Fruit fly (Drosophila melanogaster) whole organism, adult: ENCODE measurements around the gene CG31776.

Experiments used
- CG11617 ChIP-seq: fragments of 200-800 bp; sonication (Bioruptor generic); optimal IDR thresholded peaks from 2 replicates; lab custom pipeline; 2017; ENCODE audit warnings: mild to moderate bottlenecking, missing biosample characterization, missing genetic modification reagents, missing genetic modification characterization
- CG12768 ChIP-seq: fragments of 200-800 bp; sonication (Bioruptor generic); optimal IDR thresholded peaks from 2 replicates; lab custom pipeline; 2017; ENCODE audit warnings: missing biosample characterization, missing genetic modification characterization, mild to moderate bottlenecking, moderate library complexity, missing genetic modification reagents
- CG14711 ChIP-seq: fragments of 200-800 bp; sonication (Bioruptor generic); optimal IDR thresholded peaks from 2 replicates; lab custom pipeline; 2018; ENCODE audit warnings: missing biosample characterization, mild to moderate bottlenecking, missing genetic modification characterization, moderate library complexity
- CG1620 ChIP-seq: fragments of 200-800 bp; sonication (Bioruptor generic); optimal IDR thresholded peaks from 2 replicates; lab custom pipeline; 2016; ENCODE audit warnings: missing biosample characterization, missing genetic modification characterization
- CG33017 ChIP-seq: fragments of 200-800 bp; sonication (Bioruptor generic); optimal IDR thresholded peaks from 2 replicates; lab custom pipeline; 2018; ENCODE audit warnings: missing biosample characterization, mild to moderate bottlenecking, missing genetic modification characterization, moderate library complexity
- CG5204 ChIP-seq: fragments of 200-800 bp; sonication (Bioruptor generic); optimal IDR thresholded peaks from 2 replicates; lab custom pipeline; 2016; ENCODE audit warnings: missing biosample characterization, missing genetic modification characterization
- CG7045 ChIP-seq: fragments of 200-800 bp; sonication (Bioruptor generic); optimal IDR thresholded peaks from 2 replicates; lab custom pipeline; 2017; ENCODE audit warnings: missing biosample characterization, mild to moderate bottlenecking, missing genetic modification characterization
- CG7101 ChIP-seq: fragments of 200-800 bp; sonication (Bioruptor generic); optimal IDR thresholded peaks from 2 replicates; lab custom pipeline; 2018; ENCODE audit warnings: missing biosample characterization, mild to moderate bottlenecking, missing genetic modification characterization, moderate library complexity
- Clk ChIP-seq: fragments of 200-800 bp; sonication (Bioruptor generic); optimal IDR thresholded peaks from 2 replicates; lab custom pipeline; 2017; ENCODE audit warnings: missing biosample characterization, missing genetic modification characterization
- Crg-1 ChIP-seq: fragments of 200-800 bp; sonication (Bioruptor generic); optimal IDR thresholded peaks from 2 replicates; lab custom pipeline; 2016; ENCODE audit warnings: missing biosample characterization, missing genetic modification characterization
- Hr96 ChIP-seq: fragments of 200-800 bp; sonication (Bioruptor generic); optimal IDR thresholded peaks from 2 replicates; lab custom pipeline; 2016; ENCODE audit warnings: missing biosample characterization, missing genetic modification characterization
- Mnt ChIP-seq: fragments of 200-800 bp; sonication (Bioruptor generic); optimal IDR thresholded peaks from 2 replicates; lab custom pipeline; 2016; ENCODE audit warnings: missing biosample characterization, mild to moderate bottlenecking, missing genetic modification characterization
- bab1 ChIP-seq: fragments of 200-800 bp; sonication (Bioruptor generic); optimal IDR thresholded peaks from 3 replicates; lab custom pipeline; 2019; ENCODE audit warnings: missing biosample characterization, mild to moderate bottlenecking, missing genetic modification characterization, moderate library complexity
- cic ChIP-seq: fragments of 200-800 bp; sonication (Bioruptor generic); optimal IDR thresholded peaks from 2 replicates; lab custom pipeline; 2017; ENCODE audit warnings: missing biosample characterization, mild to moderate bottlenecking, missing genetic modification characterization, moderate library complexity
- cnc ChIP-seq, 2 experiments: fragments of >200 bp; optimal IDR thresholded peaks; 2 replicates each; lab custom pipeline; 2017
- kay ChIP-seq: fragments of 200-800 bp; sonication (Bioruptor generic); peaks from one replicate; lab custom pipeline; 2016; ENCODE audit warnings: missing biosample characterization, missing genetic modification characterization, borderline replicate concordance
- ovo ChIP-seq: fragments of 200-800 bp; sonication (Bioruptor generic); optimal IDR thresholded peaks from 2 replicates; lab custom pipeline; 2016; ENCODE audit warnings: missing biosample characterization, missing genetic modification characterization
- pad ChIP-seq: fragments of 200-800 bp; sonication (Bioruptor generic); optimal IDR thresholded peaks from 3 replicates; lab custom pipeline; 2017; ENCODE audit warnings: missing biosample characterization, missing genetic modification characterization, mild to moderate bottlenecking, moderate library complexity, missing genetic modification reagents
- tj ChIP-seq: fragments of 200-800 bp; sonication (Bioruptor generic); optimal IDR thresholded peaks from 3 replicates; lab custom pipeline; 2017; ENCODE audit warnings: missing biosample characterization, mild to moderate bottlenecking, missing genetic modification characterization, moderate library complexity
- toe ChIP-seq: fragments of 200-800 bp; sonication (Bioruptor generic); optimal IDR thresholded peaks from 2 replicates; lab custom pipeline; 2016; ENCODE audit warnings: missing biosample characterization, missing genetic modification characterization

Gene CG31776

DNA sequence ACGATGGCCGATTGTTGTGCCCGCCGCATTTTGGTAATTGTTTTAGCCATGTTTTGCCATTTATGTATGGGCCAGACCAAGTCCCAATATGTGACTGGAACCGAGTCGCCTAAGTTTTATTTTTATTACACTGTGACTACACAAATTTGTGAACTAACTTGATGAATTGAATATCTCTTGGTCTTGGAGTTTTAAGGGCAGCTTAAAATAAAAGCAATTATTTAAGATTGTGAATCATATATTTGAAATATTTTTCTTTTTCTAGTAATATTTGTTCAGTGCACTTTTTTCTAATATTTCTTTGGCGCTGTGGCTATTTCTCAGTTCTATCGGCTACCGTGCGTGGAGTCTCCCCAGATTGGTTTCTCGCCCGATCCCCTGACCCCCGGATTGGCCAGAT is 23.5 kb downstream of the CG31776 start:
- TF ChIP-seq CG7101 (tag; lab: Kevin White, UChicago) (no peak), CG33017 (tag; lab: Kevin White, UChicago) (no peak), CG1620 (GFP tag; lab: Kevin White, UChicago) (no peak), CG5204 (no peak), ovo (GFP tag; lab: Kevin White, UChicago) (no peak), CG14711 (tag; lab: Kevin White, UChicago) (no peak), CG12768 (no peak)

DNA sequence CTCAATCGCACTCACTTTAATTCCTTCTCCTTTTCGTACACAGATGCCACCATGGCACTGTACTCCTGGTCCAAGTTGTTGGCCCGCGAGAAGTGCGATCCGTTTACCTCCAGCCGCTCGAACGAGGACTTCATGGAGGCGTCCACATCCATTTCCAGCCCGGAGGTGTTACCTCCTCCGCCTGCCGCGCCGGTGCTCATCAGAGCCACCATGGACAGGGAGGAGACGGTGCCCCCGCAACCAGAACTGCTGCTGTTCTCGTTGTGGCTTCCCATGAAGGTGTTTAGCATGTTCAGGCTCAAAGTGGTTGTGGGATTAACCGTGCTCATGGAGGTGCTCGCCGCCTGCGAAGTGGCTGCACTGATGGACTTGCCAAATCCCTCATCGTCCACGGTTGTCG is 25.5 kb downstream of the CG31776 start:
- TF ChIP-seq CG1620 (GFP tag; lab: Kevin White, UChicago) (no peak), CG5204 (no peak), CG11617 (GFP tag; lab: Kevin White, UChicago) (no peak), tj (GFP tag; lab: Kevin White, UChicago) (no peak), CG7045 (GFP tag; lab: Kevin White, UChicago) (no peak), CG14711 (tag; lab: Kevin White, UChicago) (no peak), CG33017 (tag; lab: Kevin White, UChicago) (no peak), cic (GFP tag; lab: Kevin White, UChicago) (no peak), bab1 (GFP tag; lab: Kevin White, UChicago) (no peak), pad (no peak), cnc (optimal IDR thresholded peaks at IDR 0.05; lab: Kevin White, UChicago) (no peak), kay (GFP tag; lab: Kevin White, UChicago) (no peak), Mnt (no peak), toe (no peak), Clk (GFP tag; lab: Kevin White, UChicago) (no peak), ovo (GFP tag; lab: Kevin White, UChicago) (no peak)

DNA sequence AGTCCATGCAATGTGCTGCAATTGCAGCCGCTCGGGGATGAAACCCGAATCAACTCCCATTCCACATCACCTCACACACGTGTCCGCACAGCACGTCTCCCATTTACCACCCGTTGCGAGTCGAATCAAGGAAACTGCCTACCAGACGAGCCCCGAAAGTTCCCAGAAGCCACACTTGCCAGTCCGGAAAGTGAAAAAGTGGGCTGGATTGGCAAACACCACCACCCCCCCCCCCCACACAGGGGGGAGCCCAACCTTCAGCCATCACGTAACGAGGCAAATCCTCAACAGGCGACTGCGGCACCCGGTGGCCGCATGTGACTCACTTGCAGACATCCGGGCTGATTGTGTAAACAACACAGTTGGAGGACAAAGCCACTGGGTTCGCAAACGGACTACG is 34.9 kb downstream of the CG31776 start:
- no peak for TF ChIP-seq pad
- peak; percentile 2 for TF ChIP-seq Clk (GFP tag; lab: Kevin White, UChicago)

DNA sequence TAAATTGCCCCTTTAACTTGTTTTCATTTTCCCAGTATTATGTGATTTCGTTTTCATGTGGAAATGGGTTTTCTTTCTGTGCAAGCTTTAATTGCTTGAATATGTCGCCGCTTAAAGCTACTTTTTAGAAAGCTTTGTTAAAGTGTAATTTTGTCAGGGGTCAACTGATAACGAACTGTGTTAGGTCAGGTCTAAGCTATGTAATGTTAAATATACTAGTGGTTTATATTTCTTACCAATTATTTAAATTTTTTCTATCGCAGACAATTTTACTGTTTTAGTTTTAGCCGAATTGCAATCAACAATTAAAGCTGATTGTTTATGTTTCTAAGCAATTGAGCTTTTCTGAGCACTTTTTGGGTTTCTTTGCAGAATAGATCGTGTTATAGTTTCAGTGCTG is 36.3 kb downstream of the CG31776 start:
- no peak for TF ChIP-seq CG5204
- no peak for TF ChIP-seq CG11617 (GFP tag; lab: Kevin White, UChicago)
- no peak for TF ChIP-seq CG14711 (tag; lab: Kevin White, UChicago)
- TF ChIP-seq kay (GFP tag; lab: Kevin White, UChicago) = peak; percentile 82
- no peak for TF ChIP-seq CG1620 (GFP tag; lab: Kevin White, UChicago)

DNA sequence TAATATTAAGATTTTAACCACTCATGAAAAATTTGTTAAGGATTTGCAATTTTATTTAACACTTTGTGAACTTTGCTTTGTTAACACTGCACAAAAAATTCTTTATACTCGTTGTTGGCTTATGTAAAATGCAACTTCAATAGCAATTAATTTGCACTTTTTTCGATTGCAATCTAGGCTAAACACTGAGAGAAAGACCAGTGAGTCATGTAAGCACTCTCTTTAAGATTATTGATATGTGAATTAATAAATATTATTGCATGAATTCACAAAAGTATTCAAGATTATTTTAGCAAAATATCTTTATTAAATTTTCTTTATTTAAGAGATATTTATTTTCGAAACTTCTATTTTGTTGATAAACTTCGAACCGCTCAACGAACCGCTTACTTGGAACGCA is 36.8 kb downstream of the CG31776 start:
- TF ChIP-seq CG14711 (tag; lab: Kevin White, UChicago) = peak; percentile 12
- peak; percentile 32 for TF ChIP-seq kay (GFP tag; lab: Kevin White, UChicago)
- no peak for TF ChIP-seq CG1620 (GFP tag; lab: Kevin White, UChicago)
- TF ChIP-seq Hr96 (GFP tag; lab: Kevin White, UChicago) = no peak
- TF ChIP-seq tj (GFP tag; lab: Kevin White, UChicago) = peak; percentile 69
- TF ChIP-seq CG12768 = no peak
- no peak for TF ChIP-seq Clk (GFP tag; lab: Kevin White, UChicago)
- TF ChIP-seq CG33017 (tag; lab: Kevin White, UChicago) = no peak
- no peak for TF ChIP-seq CG5204
- TF ChIP-seq Crg-1 (GFP tag; lab: Kevin White, UChicago) = no peak
- TF ChIP-seq CG7101 (tag; lab: Kevin White, UChicago) = no peak
- no peak for TF ChIP-seq toe
- TF ChIP-seq cnc (optimal IDR thresholded peaks at IDR 0.05; lab: Kevin White, UChicago) = no peak
- TF ChIP-seq CG7045 (GFP tag; lab: Kevin White, UChicago) = no peak

DNA sequence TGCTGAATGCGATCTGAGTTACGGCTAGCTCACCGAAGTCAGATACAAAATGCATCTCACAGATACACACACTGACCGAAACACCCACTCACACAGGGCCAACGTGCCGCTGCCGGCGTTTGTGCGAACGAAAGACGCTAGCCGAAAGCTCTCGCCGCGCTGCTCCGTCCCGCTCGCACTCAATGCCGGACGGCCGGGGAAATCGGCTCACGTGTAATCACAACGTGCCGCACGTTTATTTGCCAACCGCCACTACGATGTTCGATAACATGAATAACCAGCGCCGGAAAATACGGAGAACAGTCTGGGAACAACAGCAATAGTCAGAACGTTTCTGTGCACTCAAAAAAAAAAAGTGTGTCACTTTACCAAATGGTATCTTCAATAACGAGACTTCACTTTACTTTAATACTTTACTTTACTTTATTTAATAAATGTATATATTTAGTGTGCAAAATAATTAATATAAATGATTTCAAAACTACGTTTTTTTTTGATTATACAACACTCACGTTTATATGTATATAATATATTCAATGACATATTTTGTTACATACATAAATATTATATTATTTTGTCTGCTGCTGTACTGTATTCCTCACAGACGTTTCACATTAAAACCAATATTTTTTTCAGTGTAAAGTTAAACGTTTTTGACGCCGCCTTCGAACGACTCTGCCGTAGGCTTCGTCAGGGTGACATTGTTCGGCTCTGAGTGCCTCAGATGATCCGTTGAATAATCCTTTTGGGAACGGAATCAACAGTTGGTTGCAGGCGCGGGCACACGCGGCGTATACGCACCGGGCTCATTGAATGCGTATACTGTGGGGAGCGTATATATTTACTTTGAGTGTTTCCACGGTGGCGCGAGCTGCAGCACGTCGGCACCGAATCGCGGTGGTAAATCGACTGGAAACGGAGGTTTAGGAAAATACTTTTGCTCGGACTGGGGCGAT is 37.5 kb downstream of the CG31776 start, which contains the start of gene tim:
Gene tim (minus strand): TSS at position 911 of the 956 bp plus-strand sequence.
- TF ChIP-seq tj (GFP tag; lab: Kevin White, UChicago) = peak; percentile 52
- TF ChIP-seq toe = peak; percentile 36
- TF ChIP-seq Mnt = peak; percentile 89
- TF ChIP-seq CG12768 = peak; percentile 68
- TF ChIP-seq CG11617 (GFP tag; lab: Kevin White, UChicago) = peak; percentile 95
- peak; percentile 59 for TF ChIP-seq ovo (GFP tag; lab: Kevin White, UChicago)
- TF ChIP-seq cic (GFP tag; lab: Kevin White, UChicago) = peak; percentile 92
- TF ChIP-seq CG1620 (GFP tag; lab: Kevin White, UChicago) = no peak
- TF ChIP-seq CG7101 (tag; lab: Kevin White, UChicago) = peak; percentile 94
- peak; percentile 94 for TF ChIP-seq CG33017 (tag; lab: Kevin White, UChicago)
- TF ChIP-seq pad = peak; percentile 72
- TF ChIP-seq cnc (optimal IDR thresholded peaks at IDR 0.05; lab: Kevin White, UChicago) = no peak
- peak; percentile 98 for TF ChIP-seq Clk (GFP tag; lab: Kevin White, UChicago)
- peak; percentile 62 for TF ChIP-seq bab1 (GFP tag; lab: Kevin White, UChicago)
- TF ChIP-seq CG14711 (tag; lab: Kevin White, UChicago) = peak; percentile 77
- TF ChIP-seq CG5204 = peak; percentile 13
- peak; percentile 43 for TF ChIP-seq kay (GFP tag; lab: Kevin White, UChicago)
- TF ChIP-seq CG7045 (GFP tag; lab: Kevin White, UChicago) = peak; percentile 90
- TF ChIP-seq Crg-1 (GFP tag; lab: Kevin White, UChicago) = peak; percentile 3
- peak; percentile 1 for TF ChIP-seq Hr96 (GFP tag; lab: Kevin White, UChicago)
